Worm (Caenorhabditis elegans) whole organism, late embryonic: ENCODE results near the gene Y79H2A.3.

Experiments
- C08G9.2 ChIP-seq: sonication (generic microtip); optimal IDR thresholded peaks from 2 replicates; lab custom pipeline; 2016; ENCODE audit warnings: mild to moderate bottlenecking, missing genetic modification characterization, moderate library complexity, missing compliant biosample characterization
- C38D4.7 ChIP-seq: fragments of 200-800 bp; sonication (Bioruptor generic); optimal IDR thresholded peaks from 2 replicates; lab custom pipeline; 2018; ENCODE audit warnings: mild to moderate bottlenecking, missing genetic modification characterization, moderate library complexity, missing compliant biosample characterization
- F13H6.1 ChIP-seq: sonication (generic microtip); optimal IDR thresholded peaks from 2 replicates; lab custom pipeline; 2016; ENCODE audit warnings: missing genetic modification characterization, missing compliant biosample characterization
- ahr-1 ChIP-seq: sonication (generic microtip); optimal IDR thresholded peaks from 2 replicates; lab custom pipeline; 2016; ENCODE audit warnings: missing genetic modification characterization, missing compliant biosample characterization
- ceh-14 ChIP-seq: sonication (generic microtip); optimal IDR thresholded peaks from 2 replicates; lab custom pipeline; 2016; ENCODE audit warnings: missing genotype, missing genetic modification characterization, missing compliant biosample characterization
- ceh-18 ChIP-seq: sonication (generic microtip); optimal IDR thresholded peaks from 2 replicates; lab custom pipeline; 2016; ENCODE audit warnings: missing genetic modification characterization, missing compliant biosample characterization
- ceh-19 ChIP-seq: fragments of 200-800 bp; sonication (Bioruptor generic); optimal IDR thresholded peaks from 2 replicates; lab custom pipeline; 2018; ENCODE audit warnings: mild to moderate bottlenecking, missing genetic modification characterization, missing compliant biosample characterization
- ceh-2 ChIP-seq: sonication (generic microtip); optimal IDR thresholded peaks from 2 replicates; lab custom pipeline; 2016; ENCODE audit warnings: missing genotype, missing genetic modification characterization, missing compliant biosample characterization
- ceh-24 ChIP-seq: sonication (generic microtip); optimal IDR thresholded peaks from 2 replicates; lab custom pipeline; 2016; ENCODE audit warnings: mild to moderate bottlenecking, missing genetic modification characterization, missing compliant biosample characterization
- ceh-31 ChIP-seq: sonication (generic microtip); optimal IDR thresholded peaks from 2 replicates; lab custom pipeline; 2016; ENCODE audit warnings: missing genetic modification characterization, missing compliant biosample characterization
- ceh-34 ChIP-seq: sonication (generic microtip); optimal IDR thresholded peaks from 2 replicates; lab custom pipeline; 2016; ENCODE audit warnings: mild to moderate bottlenecking, missing genetic modification characterization, missing compliant biosample characterization
- ceh-45 ChIP-seq: fragments of 200-800 bp; sonication (Bioruptor generic); IDR thresholded peaks from 2 replicates; pipeline ENCODE4 v1.3.6; 2022; ENCODE audit warnings: missing genetic modification reagents, missing genetic modification characterization, missing compliant biosample characterization
- ceh-48 ChIP-seq: sonication (generic microtip); optimal IDR thresholded peaks from 2 replicates; lab custom pipeline; 2016; ENCODE audit warnings: missing genetic modification characterization, inconsistent platforms, missing compliant biosample characterization
- ceh-9 ChIP-seq: sonication (generic microtip); optimal IDR thresholded peaks from 2 replicates; lab custom pipeline; 2016; ENCODE audit warnings: mild to moderate bottlenecking, missing genetic modification characterization, inconsistent platforms, missing compliant biosample characterization
- dmd-4 ChIP-seq: sonication (generic microtip); optimal IDR thresholded peaks from 2 replicates; lab custom pipeline; 2016; ENCODE audit warnings: borderline replicate concordance, missing genetic modification characterization, missing compliant biosample characterization
- dve-1 ChIP-seq: sonication (generic microtip); optimal IDR thresholded peaks from 2 replicates; lab custom pipeline; 2017; ENCODE audit warnings: antibody characterized with exemption, mild to moderate bottlenecking, missing genetic modification characterization, missing compliant biosample characterization
- elt-2 ChIP-seq: sonication (generic microtip); optimal IDR thresholded peaks from 2 replicates; lab custom pipeline; 2016; ENCODE audit warnings: missing genetic modification reagents, missing genetic modification characterization, missing compliant biosample characterization
- fax-1 ChIP-seq: sonication (generic microtip); optimal IDR thresholded peaks from 2 replicates; lab custom pipeline; 2016; ENCODE audit warnings: missing genotype, missing genetic modification characterization, missing compliant biosample characterization
- fkh-6 ChIP-seq: sonication (generic microtip); optimal IDR thresholded peaks from 2 replicates; lab custom pipeline; 2016; ENCODE audit warnings: missing genetic modification characterization, missing compliant biosample characterization
- lim-6 ChIP-seq: sonication (generic microtip); optimal IDR thresholded peaks from 2 replicates; lab custom pipeline; 2016; ENCODE audit warnings: missing genetic modification characterization, missing compliant biosample characterization
- lin-11 ChIP-seq: fragments of 200-800 bp; sonication (Bioruptor generic); optimal IDR thresholded peaks from 2 replicates; lab custom pipeline; 2018; ENCODE audit warnings: mild to moderate bottlenecking, missing genetic modification characterization, missing compliant biosample characterization
- mec-3 ChIP-seq: sonication (generic microtip); optimal IDR thresholded peaks from 2 replicates; lab custom pipeline; 2016; ENCODE audit warnings: borderline replicate concordance, missing genetic modification characterization, missing compliant biosample characterization
- pat-9 ChIP-seq: fragments of 200-800 bp; sonication (Bioruptor generic); optimal IDR thresholded peaks from 2 replicates; lab custom pipeline; 2018; ENCODE audit warnings: mild to moderate bottlenecking, missing genetic modification characterization, moderate library complexity, missing compliant biosample characterization
- pha-2 ChIP-seq: sonication (generic microtip); optimal IDR thresholded peaks from 2 replicates; lab custom pipeline; 2017; ENCODE audit warnings: mild to moderate bottlenecking, missing genetic modification characterization, missing compliant biosample characterization
- pqm-1 ChIP-seq: sonication (generic microtip); optimal IDR thresholded peaks from 2 replicates; lab custom pipeline; 2016; ENCODE audit warnings: missing genetic modification characterization, missing compliant biosample characterization
- ref-2 ChIP-seq: sonication (generic microtip); optimal IDR thresholded peaks from 2 replicates; lab custom pipeline; 2016; ENCODE audit warnings: missing genetic modification characterization, missing compliant biosample characterization
- sdc-2 ChIP-seq: sonication (generic microtip); optimal IDR thresholded peaks from 2 replicates; lab custom pipeline; 2016; ENCODE audit warnings: missing genotype, missing genetic modification characterization, missing compliant biosample characterization
- sox-4 ChIP-seq: sonication (generic microtip); optimal IDR thresholded peaks from 2 replicates; lab custom pipeline; 2017; ENCODE audit warnings: mild to moderate bottlenecking, missing genetic modification characterization, inconsistent platforms, missing compliant biosample characterization
- tbx-2 ChIP-seq: sonication (generic microtip); optimal IDR thresholded peaks from 2 replicates; lab custom pipeline; 2016; ENCODE audit warnings: missing genetic modification characterization, missing compliant biosample characterization
- ttx-3 ChIP-seq: sonication (generic microtip); optimal IDR thresholded peaks from 2 replicates; lab custom pipeline; 2016; ENCODE audit warnings: missing genetic modification reagents, missing genetic modification characterization, missing compliant biosample characterization
- unc-3 ChIP-seq, 2 experiments: fragments of 200-800 bp in 1 of 2; sonication (Bioruptor generic) in 1 of 2; sonication (generic microtip) in 1 of 2; conservative IDR thresholded peaks in 1 of 2; optimal IDR thresholded peaks in 1 of 2; 2 replicates each; pipeline versions ENCODE4 v1.3.6 to Lab custom; 2016 to 2022; ENCODE audit warnings: missing compliant biosample characterization in 2 of 2, missing genetic modification characterization in 2 of 2, missing genetic modification reagents in 1 of 2
- unc-42 ChIP-seq: sonication (generic microtip); optimal IDR thresholded peaks from 2 replicates; lab custom pipeline; 2016; ENCODE audit warnings: missing genotype, missing genetic modification characterization, missing compliant biosample characterization
- zip-5 ChIP-seq: sonication (generic microtip); optimal IDR thresholded peaks from 2 replicates; lab custom pipeline; 2016; ENCODE audit warnings: missing genetic modification characterization, missing compliant biosample characterization
- ztf-16 ChIP-seq: sonication (generic microtip); optimal IDR thresholded peaks from 2 replicates; lab custom pipeline; 2017; ENCODE audit warnings: missing genetic modification characterization, missing compliant biosample characterization

Gene Y79H2A.3

DNA sequence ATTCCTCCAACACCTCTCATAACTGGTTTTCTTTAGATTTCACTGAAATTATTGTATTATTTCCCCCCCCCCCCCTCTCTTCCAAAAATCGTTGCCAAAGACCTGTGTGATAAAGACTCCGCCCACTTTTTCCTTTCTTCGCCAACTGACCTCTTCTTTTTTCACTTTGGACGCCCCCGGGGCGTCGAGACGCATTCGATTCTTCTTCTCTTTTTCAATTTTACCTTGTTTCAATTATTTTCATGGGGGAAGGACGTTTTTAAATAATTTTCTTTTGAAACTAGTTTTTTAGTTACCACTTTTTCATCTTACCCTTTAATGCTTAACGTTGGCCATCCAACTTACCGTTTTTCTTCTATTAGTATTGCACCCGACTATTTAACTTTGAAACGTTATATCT is 34.1 kb downstream of the Y79H2A.3 start:
- TF ChIP-seq ceh-9 (tag; lab: Kevin White, UChicago) = no peak

DNA sequence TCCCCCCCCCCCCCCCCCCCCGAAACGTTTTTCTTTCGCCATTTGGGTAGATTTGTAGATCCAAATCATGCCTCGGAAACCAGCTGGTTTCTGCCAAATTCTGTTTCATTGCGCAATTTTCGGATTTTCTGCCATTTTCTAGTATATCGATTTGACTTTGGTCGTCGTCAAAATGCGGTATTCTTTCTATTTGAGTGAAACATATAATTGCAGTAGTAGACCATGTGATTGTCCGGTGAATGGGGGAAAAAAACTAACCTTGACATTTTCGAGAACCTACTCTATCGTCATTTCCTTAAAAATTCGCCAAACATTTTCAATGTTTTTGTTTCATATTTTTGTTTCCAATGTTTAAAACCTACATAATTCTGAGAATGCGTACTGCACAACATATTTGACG is 36.5 kb downstream of the Y79H2A.3 start:
- no peak for TF ChIP-seq ceh-34 (tag; lab: Kevin White, UChicago)
- TF ChIP-seq sdc-2 (tag; lab: Kevin White, UChicago) = no peak
- no peak for TF ChIP-seq ahr-1 (tag; lab: Kevin White, UChicago)
- TF ChIP-seq ref-2 (tag; lab: Kevin White, UChicago) = no peak
- TF ChIP-seq pha-2 (tag; lab: Kevin White, UChicago) = no peak

DNA sequence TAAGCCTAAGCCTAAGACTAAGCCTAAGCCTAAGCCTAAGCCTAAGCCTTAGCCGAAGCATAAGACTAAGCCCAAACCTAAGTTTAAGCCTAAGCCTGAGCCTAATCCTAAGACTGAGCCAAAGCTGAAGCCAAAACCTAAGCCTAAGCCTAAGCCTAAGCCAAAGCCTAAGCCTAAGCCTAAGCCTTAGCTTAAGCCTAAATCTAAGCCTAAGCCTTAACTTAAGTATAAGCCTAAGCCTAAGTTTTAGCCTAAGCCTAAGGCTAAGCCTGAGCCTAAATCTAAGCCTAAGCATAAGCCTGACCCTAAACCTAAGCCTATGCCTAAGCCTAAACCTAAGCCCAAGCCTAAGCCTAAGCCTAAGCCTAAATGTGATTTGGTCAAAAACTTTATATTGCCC is 36.9 kb downstream of the Y79H2A.3 start:
- TF ChIP-seq C38D4.7 (GFP tag; lab: Kevin White, UChicago) (no peak), dmd-4 (no peak), fkh-6 (tag; lab: Kevin White, UChicago) (no peak), unc-42 (tag; lab: Kevin White, UChicago) (no peak), tbx-2 (tag; lab: Kevin White, UChicago) (no peak), F13H6.1 (tag; lab: Kevin White, UChicago) (no peak), pqm-1 (tag; lab: Kevin White, UChicago) (no peak), dve-1 (tag; lab: Kevin White, UChicago) (peak; percentile 86)

DNA sequence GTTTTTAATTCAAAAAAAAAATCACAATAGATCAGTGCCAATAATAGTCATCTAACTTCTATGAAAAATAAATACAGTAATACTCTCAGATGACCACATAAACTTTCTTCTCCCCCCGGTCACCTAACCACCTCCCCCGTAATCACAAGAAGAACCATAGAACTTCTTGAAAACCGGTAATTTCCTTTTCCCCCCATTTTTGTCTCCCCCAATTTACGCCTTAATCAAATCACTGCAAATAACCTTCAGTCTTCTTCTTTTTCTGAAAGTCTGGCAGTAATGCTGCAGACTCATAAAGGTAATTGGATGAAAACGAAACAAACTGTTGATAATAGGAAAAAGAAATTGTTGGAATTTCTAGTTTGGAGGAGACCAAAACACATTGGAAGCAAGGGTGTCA is 37.6 kb downstream of the Y79H2A.3 start:
- TF ChIP-seq sox-4 (tag; lab: Kevin White, UChicago) (no peak), unc-3 (GFP tag; conservative IDR thresholded peaks at IDR 0.05; lab: Robert Waterston, UW) (no peak), unc-3 (tag; optimal IDR thresholded peaks at IDR 0.05; lab: Kevin White, UChicago) (no peak), lin-11 (tag; lab: Kevin White, UChicago) (no peak), ceh-14 (tag; lab: Kevin White, UChicago) (no peak), ztf-16 (tag; lab: Kevin White, UChicago) (no peak), ceh-2 (tag; lab: Kevin White, UChicago) (no peak), tbx-2 (tag; lab: Kevin White, UChicago) (no peak), ceh-31 (no peak), ceh-45 (GFP tag; lab: Robert Waterston, UW) (no peak), pat-9 (tag; lab: Kevin White, UChicago) (no peak), lim-6 (no peak), ceh-24 (tag; lab: Kevin White, UChicago) (no peak), C08G9.2 (tag; lab: Kevin White, UChicago) (no peak), pha-2 (tag; lab: Kevin White, UChicago) (no peak), dmd-4 (no peak)

DNA sequence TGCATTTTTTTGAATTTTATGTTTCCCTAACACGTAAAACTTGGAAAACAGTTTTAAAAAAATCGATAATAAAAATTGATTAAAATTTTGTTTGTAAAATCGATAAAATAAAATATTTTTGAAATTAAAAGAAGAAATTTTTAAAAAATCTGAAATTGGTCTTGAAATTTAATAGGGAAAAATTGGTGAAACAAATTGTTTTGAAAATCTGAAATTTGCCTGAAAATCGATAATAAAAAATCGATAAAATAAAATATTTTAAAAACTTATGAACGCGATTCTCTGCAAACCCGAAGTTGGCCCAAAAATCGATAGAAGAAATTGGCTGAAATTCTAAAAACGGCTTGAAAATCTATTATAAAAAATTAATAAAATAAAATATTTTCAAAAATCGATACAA is 38.4 kb downstream of the Y79H2A.3 start:
- no peak for TF ChIP-seq ceh-18 (tag; lab: Kevin White, UChicago)
- TF ChIP-seq ahr-1 (tag; lab: Kevin White, UChicago) = no peak
- TF ChIP-seq, all 69 proteins: peak for 0

DNA sequence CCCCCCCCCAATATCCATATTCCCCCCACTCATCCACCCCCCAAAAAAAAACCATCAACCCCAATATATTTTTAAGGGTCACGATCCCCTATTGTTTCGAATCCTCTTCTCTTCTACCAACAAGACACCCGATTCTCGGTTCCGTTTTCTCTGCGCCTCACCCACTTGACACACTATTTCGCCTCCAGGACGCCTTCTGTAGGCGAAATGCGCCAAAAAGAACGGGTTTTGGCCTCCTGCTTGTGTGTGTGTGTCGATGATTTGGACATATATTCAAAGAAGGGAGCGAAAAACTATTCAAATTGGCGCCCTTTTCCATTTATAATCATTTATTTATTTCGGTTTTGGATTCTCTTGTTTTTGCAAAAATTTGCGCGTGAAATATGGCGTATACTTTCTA is 39.1 kb downstream of the Y79H2A.3 start:
- no peak for TF ChIP-seq lim-6
- TF ChIP-seq, all 69 proteins: peak for 0

DNA sequence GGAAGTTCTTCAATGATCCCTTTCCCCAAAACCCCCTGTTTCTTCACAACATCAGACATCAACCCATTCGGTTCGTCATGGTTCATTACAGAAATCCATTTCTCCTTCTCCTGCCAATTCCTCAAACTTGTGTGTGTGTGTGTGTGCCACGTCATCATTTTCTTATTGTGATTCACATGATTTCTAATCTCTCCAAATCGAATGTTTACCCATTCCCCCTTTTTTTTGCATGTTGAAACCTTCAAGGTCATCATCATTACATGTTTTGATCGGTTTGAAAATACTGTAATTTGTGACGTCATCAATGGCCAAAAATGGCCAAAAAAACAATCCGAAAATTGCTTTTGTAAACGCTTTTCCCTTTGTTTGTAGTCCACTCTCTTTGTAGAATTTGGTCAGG is 42.3 kb downstream of the Y79H2A.3 start:
- no peak for TF ChIP-seq fax-1 (tag; lab: Kevin White, UChicago)
- no peak for TF ChIP-seq elt-2 (tag; lab: Kevin White, UChicago)
- TF ChIP-seq ceh-19 (GFP tag; lab: Kevin White, UChicago) = no peak
- no peak for TF ChIP-seq ceh-48
- no peak for TF ChIP-seq mec-3
- TF ChIP-seq unc-3 (GFP tag; conservative IDR thresholded peaks at IDR 0.05; lab: Robert Waterston, UW) = no peak
- no peak for TF ChIP-seq unc-3 (tag; optimal IDR thresholded peaks at IDR 0.05; lab: Kevin White, UChicago)
- TF ChIP-seq ceh-31 = no peak
- no peak for TF ChIP-seq dmd-4
- TF ChIP-seq zip-5 (tag; lab: Kevin White, UChicago) = no peak
- no peak for TF ChIP-seq ttx-3 (tag; lab: Kevin White, UChicago)
- TF ChIP-seq lim-6 = no peak
